Fruit fly (Drosophila melanogaster): ENCODE results near the gene CG13078.
A peak's percentile ranks its signal among the peaks of the same experiment; 100 is the strongest.

- peak; percentile 70 for TF ChIP-seq spab (GFP tag; optimal IDR thresholded peaks at IDR 0.05)
- TF ChIP-seq Eip93F (GFP tag; optimal IDR thresholded peaks at IDR 0.05), result peak; percentile 33
- peak; percentile 88 for TF ChIP-seq OdsH (GFP tag; optimal IDR thresholded peaks at IDR 0.05)
- peak; percentile 72 for TF ChIP-seq dsx (GFP tag; optimal IDR thresholded peaks at IDR 0.05; ENCODE audit: poor library complexity, severe bottlenecking)
- peak; percentile 51 for TF ChIP-seq CG9139 (GFP tag; optimal IDR thresholded peaks at IDR 0.05)
- peak; percentile 89 for TF ChIP-seq CG15336 (GFP tag; IDR thresholded peaks at IDR 0.05)
- TF ChIP-seq Sox102F (GFP tag; optimal IDR thresholded peaks at IDR 0.05), result peak; percentile 88
- TF ChIP-seq CG11902 (GFP tag; optimal IDR thresholded peaks at IDR 0.05), result peak; percentile 57
- TF ChIP-seq Ets96B (tag; optimal IDR thresholded peaks at IDR 0.05), result peak; percentile 73
- peak; percentile 74 for TF ChIP-seq CG8632 (GFP tag; optimal IDR thresholded peaks at IDR 0.05)
- TF ChIP-seq Blimp-1 (GFP tag; optimal IDR thresholded peaks at IDR 0.05), result peak; percentile 39
- peak; percentile 77 for TF ChIP-seq CG1621 (tag; optimal IDR thresholded peaks at IDR 0.05)
- peak; percentile 49 for TF ChIP-seq fkh (GFP tag; optimal IDR thresholded peaks at IDR 0.05)
- TF ChIP-seq CG32006 (GFP tag; optimal IDR thresholded peaks at IDR 0.05), result peak; percentile 91
Measured at dm6 chr2L:19533247-19533646, 30.5 kb upstream of the CG13078 start, which contains the start of gene CG33116.

Measured in whole organism, prepupa.